Fruit fly (Drosophila melanogaster) whole organism, embryonic: ENCODE data around the gene CG15890.

Experiments used
- Atf-2 ChIP-seq: fragments of 200-800 bp; sonication (Bioruptor generic); optimal IDR thresholded peaks from 2 replicates; lab custom pipeline; 2016; ENCODE audit warnings: missing biosample characterization, missing genetic modification characterization
- Awh ChIP-seq: fragments of 200-800 bp; sonication (Bioruptor generic); IDR thresholded peaks from 2 replicates; pipeline ENCODE4, ENCODE4 v1.3.6; 2022; ENCODE audit warnings: missing biosample characterization, missing genetic modification characterization
- BEAF-32 ChIP-seq: fragments of 200-800 bp; sonication (Bioruptor generic); optimal IDR thresholded peaks from 3 replicates; lab custom pipeline; 2017; ENCODE audit warnings: missing biosample characterization, missing genetic modification characterization, mild to moderate bottlenecking, moderate library complexity, missing genetic modification reagents
- CG11504 ChIP-seq: fragments of 200-800 bp; sonication (Bioruptor generic); optimal IDR thresholded peaks from 3 replicates; lab custom pipeline; 2019; ENCODE audit warnings: missing biosample characterization, mild to moderate bottlenecking, missing genetic modification characterization, moderate library complexity
- CG11560 ChIP-seq: fragments of 200-800 bp; sonication (Bioruptor generic); IDR thresholded peaks from 3 replicates; pipeline ENCODE4 v1.3.6; 2022; ENCODE audit warnings: missing biosample characterization, missing genetic modification characterization
- CG14441 ChIP-seq: fragments of 200-800 bp; sonication (Bioruptor generic); IDR thresholded peaks from 2 replicates; pipeline ENCODE4 v1.3.6; 2022; ENCODE audit warnings: missing biosample characterization, missing genetic modification characterization
- CG15696 ChIP-seq: fragments of 200-800 bp; sonication (Bioruptor generic); optimal IDR thresholded peaks from 2 replicates; lab custom pipeline; 2019; ENCODE audit warnings: missing biosample characterization, mild to moderate bottlenecking, missing genetic modification characterization, moderate library complexity
- CG17912 ChIP-seq: fragments of 200-800 bp; sonication (Bioruptor generic); optimal IDR thresholded peaks from 2 replicates; lab custom pipeline; 2018; ENCODE audit warnings: missing biosample characterization, mild to moderate bottlenecking, missing genetic modification characterization
- CG18262 ChIP-seq: fragments of 200-800 bp; optimal IDR thresholded peaks from 3 replicates; lab custom pipeline; 2019; ENCODE audit warnings: missing biosample characterization, mild to moderate bottlenecking, missing genetic modification characterization, moderate library complexity
- CG2116 ChIP-seq: fragments of 200-800 bp; sonication (Bioruptor generic); optimal IDR thresholded peaks from 3 replicates; lab custom pipeline; 2018; ENCODE audit warnings: missing biosample characterization, mild to moderate bottlenecking, missing genetic modification characterization
- CG2202 ChIP-seq: fragments of 200-800 bp; sonication (Bioruptor generic); optimal IDR thresholded peaks from 2 replicates; lab custom pipeline; 2018; ENCODE audit warnings: missing biosample characterization, mild to moderate bottlenecking, missing genetic modification characterization
- CG3065 ChIP-seq: fragments of 200-800 bp; sonication (Bioruptor generic); optimal IDR thresholded peaks from 2 replicates; lab custom pipeline; 2016; ENCODE audit warnings: missing biosample characterization, missing genetic modification characterization
- CG31441 ChIP-seq: fragments of 200-800 bp; sonication (Bioruptor generic); IDR thresholded peaks from 2 replicates; pipeline ENCODE4 v1.3.6; 2022; ENCODE audit warnings: missing biosample characterization, missing genetic modification characterization
- CG3281 ChIP-seq: fragments of 200-800 bp; sonication (Bioruptor generic); optimal IDR thresholded peaks from 3 replicates; lab custom pipeline; 2017; ENCODE audit warnings: missing biosample characterization, mild to moderate bottlenecking, missing genetic modification characterization
- CG3726 ChIP-seq: fragments of 200-800 bp; sonication (Bioruptor generic); IDR thresholded peaks from 3 replicates; pipeline ENCODE4, ENCODE4 v1.3.6; 2022; ENCODE audit warnings: missing biosample characterization, missing genetic modification characterization
- CG4328 ChIP-seq: fragments of 200-800 bp; sonication (Bioruptor generic); optimal IDR thresholded peaks from 3 replicates; lab custom pipeline; 2017; ENCODE audit warnings: missing biosample characterization, missing genetic modification reagents, missing genetic modification characterization
- CG4360 ChIP-seq: fragments of 200-800 bp; sonication (Bioruptor generic); IDR thresholded peaks from 2 replicates; pipeline ENCODE4 v1.3.6; 2022; ENCODE audit warnings: missing biosample characterization, missing genetic modification characterization
- CG6654 ChIP-seq: fragments of 200-800 bp; sonication (Bioruptor generic); optimal IDR thresholded peaks from 2 replicates; lab custom pipeline; 2017; ENCODE audit warnings: missing biosample characterization, mild to moderate bottlenecking, missing genetic modification characterization
- CG6765 ChIP-seq: fragments of 200-800 bp; sonication (Bioruptor generic); optimal IDR thresholded peaks from 3 replicates; lab custom pipeline; 2017; ENCODE audit warnings: missing biosample characterization, mild to moderate bottlenecking, missing genetic modification characterization
- CG8388 ChIP-seq: fragments of 200-800 bp; sonication (Bioruptor generic); optimal IDR thresholded peaks from 2 replicates; lab custom pipeline; 2019; ENCODE audit warnings: missing biosample characterization, mild to moderate bottlenecking, missing genetic modification characterization, moderate library complexity
- CkIIα-i1 ChIP-seq: fragments of 200-800 bp; sonication (Bioruptor generic); IDR thresholded peaks from 2 replicates; pipeline ENCODE4 v1.3.6; 2022; ENCODE audit warnings: missing biosample characterization, missing genetic modification characterization
- Dbx ChIP-seq: fragments of 200-800 bp; sonication (Bioruptor generic); IDR thresholded peaks from 3 replicates; pipeline ENCODE4 v1.3.6; 2022; ENCODE audit warnings: missing biosample characterization, missing genetic modification characterization
- Dek ChIP-seq: fragments of 200-800 bp; sonication (Bioruptor generic); optimal IDR thresholded peaks from 3 replicates; lab custom pipeline; 2019; ENCODE audit warnings: missing biosample characterization, mild to moderate bottlenecking, missing genetic modification characterization, moderate library complexity
- ERR ChIP-seq: fragments of 200-800 bp; sonication (Bioruptor generic); optimal IDR thresholded peaks from 2 replicates; lab custom pipeline; 2016; ENCODE audit warnings: missing biosample characterization, missing genetic modification characterization
- Fer1 ChIP-seq: fragments of 200-800 bp; sonication (Bioruptor generic); optimal IDR thresholded peaks from 2 replicates; lab custom pipeline; 2017; ENCODE audit warnings: missing biosample characterization, mild to moderate bottlenecking, missing genetic modification characterization
- HLH4C ChIP-seq: fragments of 200-800 bp; sonication (Bioruptor generic); IDR thresholded peaks from 3 replicates; pipeline ENCODE4 v1.3.6; 2022; ENCODE audit warnings: missing biosample characterization, missing genetic modification characterization; ENCODE audit not compliant: partially characterized antibody
- Hr78 ChIP-seq, 2 experiments: fragments of 200-800 bp in 1 of 2; fragments of >200 bp in 1 of 2; sonication (Bioruptor generic) in 1 of 2; optimal IDR thresholded peaks; 2 replicates each; lab custom pipeline; 2017 to 2019; ENCODE audit warnings: missing biosample characterization in 2 of 2, missing genetic modification characterization in 2 of 2, mild to moderate bottlenecking in 1 of 2, moderate library complexity in 1 of 2
- Mes4 ChIP-seq: fragments of 200-800 bp; sonication (Bioruptor generic); optimal IDR thresholded peaks from 2 replicates; lab custom pipeline; 2016; ENCODE audit warnings: missing biosample characterization, missing genetic modification characterization
- Nf-YC ChIP-seq: fragments of 200-800 bp; optimal IDR thresholded peaks from 3 replicates; lab custom pipeline; 2019; ENCODE audit warnings: missing biosample characterization, mild to moderate bottlenecking, missing genetic modification characterization, moderate library complexity
- Ravus ChIP-seq: fragments of 200-800 bp; sonication (Bioruptor generic); IDR thresholded peaks from 2 replicates; pipeline ENCODE4 v1.3.6; 2022; ENCODE audit warnings: missing biosample characterization, missing genetic modification characterization
- Side ChIP-seq: fragments of 200-800 bp; sonication (Bioruptor generic); optimal IDR thresholded peaks from 2 replicates; lab custom pipeline; 2016; ENCODE audit warnings: missing biosample characterization, missing genetic modification characterization
- ash1 ChIP-seq: fragments of 200-800 bp; sonication (Bioruptor generic); optimal IDR thresholded peaks from 2 replicates; lab custom pipeline; 2018; ENCODE audit warnings: missing biosample characterization, mild to moderate bottlenecking, missing genetic modification characterization
- bowl ChIP-seq: fragments of 200-800 bp; sonication (Bioruptor generic); IDR thresholded peaks from 2 replicates; pipeline ENCODE4 v1.3.6; 2022; ENCODE audit warnings: missing biosample characterization, missing genetic modification characterization
- ci ChIP-seq: fragments of 200-800 bp; sonication (Bioruptor generic); IDR thresholded peaks from 3 replicates; pipeline ENCODE4 v1.3.6; 2022; ENCODE audit warnings: missing biosample characterization, missing genetic modification characterization
- dm ChIP-seq: fragments of 200-800 bp; sonication (Bioruptor generic); optimal IDR thresholded peaks from 3 replicates; lab custom pipeline; 2016; ENCODE audit warnings: missing biosample characterization, missing genetic modification characterization
- fd3F ChIP-seq: fragments of 200-800 bp; sonication (Bioruptor generic); optimal IDR thresholded peaks from 2 replicates; lab custom pipeline; 2018; ENCODE audit warnings: missing biosample characterization, mild to moderate bottlenecking, missing genetic modification characterization, moderate library complexity
- gem ChIP-seq: fragments of 200-800 bp; sonication (Bioruptor generic); optimal IDR thresholded peaks from 2 replicates; lab custom pipeline; 2019; ENCODE audit warnings: missing biosample characterization, mild to moderate bottlenecking, missing genetic modification characterization, moderate library complexity
- grau ChIP-seq: fragments of 200-800 bp; optimal IDR thresholded peaks from 3 replicates; lab custom pipeline; 2019; ENCODE audit warnings: missing biosample characterization, mild to moderate bottlenecking, missing genetic modification characterization, moderate library complexity
- ham ChIP-seq: fragments of 200-800 bp; sonication (Bioruptor generic); IDR thresholded peaks from 2 replicates; pipeline ENCODE4 v1.3.6; 2022; ENCODE audit warnings: missing biosample characterization, missing genetic modification characterization
- ken ChIP-seq: fragments of 200-800 bp; sonication (Bioruptor generic); IDR thresholded peaks from 3 replicates; pipeline ENCODE4 v1.3.6; 2022; ENCODE audit warnings: missing biosample characterization, missing genetic modification characterization
- klu ChIP-seq: fragments of 200-800 bp; sonication (Bioruptor generic); IDR thresholded peaks from 2 replicates; pipeline ENCODE4 v1.3.6; 2022; ENCODE audit warnings: missing biosample characterization, missing genetic modification characterization
- mam ChIP-seq: fragments of 200-800 bp; sonication (Bioruptor generic); optimal IDR thresholded peaks from 3 replicates; lab custom pipeline; 2016; ENCODE audit warnings: missing biosample characterization, missing genetic modification characterization
- pb ChIP-seq: fragments of 200-800 bp; sonication (Bioruptor generic); optimal IDR thresholded peaks from 3 replicates; lab custom pipeline; 2016; ENCODE audit warnings: missing biosample characterization, missing genetic modification characterization
- pita ChIP-seq: fragments of 200-800 bp; sonication (Bioruptor generic); optimal IDR thresholded peaks from 2 replicates; lab custom pipeline; 2017; ENCODE audit warnings: missing biosample characterization, mild to moderate bottlenecking, missing genetic modification characterization
- ranshi ChIP-seq: fragments of 200-800 bp; sonication (Bioruptor generic); IDR thresholded peaks from 2 replicates; pipeline ENCODE4 v1.3.6; 2022; ENCODE audit warnings: missing biosample characterization, missing genetic modification characterization
- sens-2 ChIP-seq: fragments of 200-800 bp; sonication (Bioruptor generic); IDR thresholded peaks from 2 replicates; pipeline ENCODE4 v1.3.6; 2022; ENCODE audit warnings: missing biosample characterization, missing genetic modification characterization
- sisA ChIP-seq: fragments of 200-800 bp; sonication (Bioruptor generic); IDR thresholded peaks from 2 replicates; pipeline ENCODE4 v1.3.6; 2022; ENCODE audit warnings: missing biosample characterization, missing genetic modification characterization
- tio ChIP-seq: fragments of 200-800 bp; sonication (Bioruptor generic); optimal IDR thresholded peaks from 2 replicates; lab custom pipeline; 2017; ENCODE audit warnings: missing biosample characterization, missing genetic modification characterization, inconsistent platforms
- trh ChIP-seq: fragments of 200-800 bp; sonication (Bioruptor generic); optimal IDR thresholded peaks from 2 replicates; lab custom pipeline; 2016; ENCODE audit warnings: missing biosample characterization, missing genetic modification characterization
- zen ChIP-seq: fragments of 200-800 bp; sonication (Bioruptor generic); optimal IDR thresholded peaks from 3 replicates; lab custom pipeline; 2018; ENCODE audit warnings: missing biosample characterization, mild to moderate bottlenecking, missing genetic modification characterization, moderate library complexity
- zfh1 ChIP-seq: fragments of 200-800 bp; sonication (Bioruptor generic); IDR thresholded peaks from 3 replicates; pipeline ENCODE4 v1.3.6; 2022; ENCODE audit warnings: missing biosample characterization, missing genetic modification characterization

Gene CG15890

DNA sequence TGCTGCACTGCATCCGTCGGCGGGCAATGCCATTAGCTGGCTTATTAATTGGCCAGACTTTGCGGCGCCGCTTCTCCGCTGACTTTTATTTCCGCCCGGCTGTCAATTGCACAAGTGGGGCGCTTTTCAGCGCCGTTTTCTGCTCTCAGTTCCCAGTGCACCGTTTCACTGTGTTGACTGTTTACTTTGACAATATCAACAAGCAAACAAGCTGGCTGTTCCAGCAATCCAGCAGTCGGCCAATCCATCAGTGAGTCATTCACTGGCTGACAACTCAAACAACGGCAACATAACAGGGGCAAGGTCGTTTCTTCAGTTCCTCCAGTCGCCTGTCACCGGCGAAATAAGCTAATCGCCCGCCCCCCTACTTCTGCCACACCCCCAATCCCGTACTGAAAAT, 48.3 kb downstream of the CG15890 start (continued):
- TF ChIP-seq Atf-2 (GFP tag; lab: Kevin White, UChicago) (peak; percentile 51), mam (peak; percentile 50), CG3726 (GFP tag; lab: Robert Waterston, UW) (peak; percentile 83; the same call in 2 of the 3 replicates), CG18262 (tag; lab: Kevin White, UChicago) (peak; percentile 67), HLH4C (GFP tag; lab: Robert Waterston, UW) (no peak), ken (GFP tag; lab: Robert Waterston, UW) (peak; percentile 62; the same call in 2 of the 3 replicates), pita (GFP tag; lab: Kevin White, UChicago) (no peak), CG2202 (tag; lab: Kevin White, UChicago) (peak; percentile 77), CG31441 (peak; percentile 75), bowl (peak; percentile 59; the same call in 1 of the 2 replicates), Side (GFP tag; lab: Kevin White, UChicago) (peak; percentile 67), CG14441 (GFP tag; lab: Robert Waterston, UW) (peak; percentile 70; the same call in 1 of the 2 replicates), CG11560 (0 out of 3 replicates have a peak, but pooled peaks have one; percentile 14), CG17912 (GFP tag; lab: Kevin White, UChicago) (peak; percentile 94), CG15696 (peak; percentile 78), tio (GFP tag; lab: Kevin White, UChicago) (peak; percentile 69), trh (peak; percentile 64), CG6654 (GFP tag; lab: Kevin White, UChicago) (peak; percentile 35), CG4360 (peak; percentile 71), sisA (GFP tag; lab: Robert Waterston, UW) (0 out of 2 replicates have a peak, but pooled peaks have one; percentile 30), CG2116 (GFP tag; lab: Kevin White, UChicago) (peak; percentile 44), pb (GFP tag; lab: Kevin White, UChicago) (peak; percentile 76), Fer1 (peak; percentile 88), grau (tag; lab: Kevin White, UChicago) (peak; percentile 49), sens-2 (GFP tag; lab: Robert Waterston, UW) (no peak), zen (tag; lab: Kevin White, UChicago) (peak; percentile 16), ranshi (GFP tag; lab: Robert Waterston, UW) (peak; percentile 86), ERR (peak; percentile 34), zfh1 (GFP tag; lab: Robert Waterston, UW) (peak; percentile 79), Dek (peak; percentile 64), gem (tag; lab: Kevin White, UChicago) (peak; percentile 78), CG3281 (GFP tag; lab: Kevin White, UChicago) (peak; percentile 78), CG8388 (peak; percentile 55), BEAF-32 (GFP tag; lab: Kevin White, UChicago) (no peak), fd3F (GFP tag; lab: Kevin White, UChicago) (peak; percentile 65), Nf-YC (tag; lab: Kevin White, UChicago) (peak; percentile 54), CG11504 (peak; percentile 81), CG6765 (peak; percentile 81), CkIIα-i1 (GFP tag; lab: Robert Waterston, UW) (peak; percentile 47; the same call in 1 of the 2 replicates), Dbx (GFP tag; lab: Robert Waterston, UW) (peak; percentile 56; the same call in 1 of the 3 replicates), ci (GFP tag; lab: Robert Waterston, UW) (peak; percentile 94), ash1 (GFP tag; lab: Kevin White, UChicago) (peak; percentile 32), ham (GFP tag; lab: Robert Waterston, UW) (no peak), Ravus (GFP tag; lab: Robert Waterston, UW) (peak; percentile 21; the same call in 1 of the 2 replicates), CG3065 (GFP tag; lab: Kevin White, UChicago) (peak; percentile 49), dm (GFP tag; lab: Kevin White, UChicago) (no peak), Mes4 (GFP tag; lab: Kevin White, UChicago) (peak; percentile 67), Awh (GFP tag; lab: Robert Waterston, UW) (peak; percentile 94), klu (GFP tag; lab: Robert Waterston, UW) (peak; percentile 38; the same call in 1 of the 2 replicates), Hr78 (GFP tag; optimal IDR thresholded peaks at IDR 0.05; lab: Kevin White, UChicago) (no peak), CG4328 (GFP tag; lab: Kevin White, UChicago) (peak; percentile 77)
